Worm (Caenorhabditis elegans) whole organism, dauer: ENCODE data around the gene lys-8.
"Not testable (repeated sequence)": the region's sequence is repeated elsewhere in the genome, so short reads cannot be mapped to it uniquely, and the experiment has no call there.

Experiments
- unc-62 ChIP-seq: sonication (generic microtip); optimal IDR thresholded peaks from 2 replicates; lab custom pipeline; 2017; ENCODE audit warnings: missing biosample characterization, missing genetic modification reagents, missing genetic modification characterization

The lys-8 gene

ce11 chrII:5585788-5586187 is at the start of gene lys-8:
Gene lys-8, plus strand, starts transcription at chrII:5586178.
- no peak for TF ChIP-seq unc-62 (GFP tag; lab: Kevin White, UChicago)

- no peak for TF ChIP-seq unc-62 (GFP tag; lab: Kevin White, UChicago)
Observed at ce11 chrII:5537078-5537477, 48.9 kb upstream of the lys-8 start.

DNA sequence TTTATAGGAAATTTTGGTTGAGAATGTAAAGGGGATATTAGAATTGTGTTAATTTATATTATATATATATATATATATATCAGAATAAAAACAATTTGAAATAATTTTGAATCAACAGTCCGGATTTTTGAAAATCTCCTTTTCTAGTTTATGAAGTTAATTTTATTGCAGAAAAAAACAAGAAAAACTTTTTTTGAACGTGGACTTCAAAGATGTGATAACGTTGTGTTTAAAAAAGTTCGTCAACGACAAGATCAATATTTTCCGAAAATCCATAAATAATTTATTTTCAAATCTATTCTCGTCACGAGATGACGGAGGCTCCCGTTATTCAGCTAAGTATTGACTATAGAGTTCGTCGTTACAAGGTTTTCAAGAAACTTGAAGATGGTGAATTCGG is 48.5 kb upstream of the lys-8 start, which contains the start of gene C17C3.11:
C17C3.11 (plus strand) TSS at position 301 of the 400 bp plus-strand sequence.
- TF ChIP-seq unc-62 (GFP tag; lab: Kevin White, UChicago) = no peak

DNA sequence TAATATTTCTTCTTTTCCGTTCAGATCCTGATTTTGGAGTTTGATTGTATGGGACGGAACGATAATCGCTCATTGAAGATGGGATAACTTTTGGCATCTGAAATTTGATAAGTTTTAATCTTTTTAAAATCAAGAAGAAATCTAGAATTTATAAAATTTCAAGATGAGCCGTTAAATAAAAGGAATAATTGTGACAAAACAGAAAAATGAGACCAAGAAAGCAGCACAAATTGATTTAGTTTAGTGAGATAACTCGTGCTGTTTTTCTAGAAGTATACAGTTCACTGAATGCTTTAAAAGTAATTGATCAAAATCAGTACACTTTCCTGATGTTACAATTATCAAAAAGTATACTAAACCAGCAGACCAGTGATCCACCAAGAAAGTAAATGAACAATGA is 45.9 kb upstream of the lys-8 start, which contains the start of gene hlh-27:
hlh-27 (minus strand) TSS at position 101 of the 400 bp plus-strand sequence.
- not testable (repeated sequence) for TF ChIP-seq unc-62 (GFP tag; lab: Kevin White, UChicago)

DNA sequence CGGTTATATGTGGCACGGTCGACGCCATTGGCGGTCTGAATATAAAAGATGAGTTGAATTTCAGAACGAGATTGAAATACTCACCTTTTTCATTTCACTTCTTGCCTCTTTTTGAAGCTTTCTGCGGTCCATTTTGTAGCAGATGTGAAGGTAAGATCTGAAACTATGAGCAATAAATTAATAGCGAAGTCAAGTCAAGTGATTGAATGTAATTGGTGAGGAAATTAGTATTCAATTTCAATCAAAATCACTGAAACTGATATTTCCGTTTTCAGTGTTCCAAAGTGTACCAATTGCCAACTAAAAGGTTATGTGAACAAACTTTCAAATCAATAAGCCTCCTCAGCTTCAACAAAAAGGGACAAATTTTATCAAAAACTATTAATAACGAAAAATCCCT is 44.3 kb upstream of the lys-8 start, which contains the start of gene C17C3.24:
C17C3.24 (minus strand) TSS at position 101 of the 400 bp plus-strand sequence.
- TF ChIP-seq unc-62 (GFP tag; lab: Kevin White, UChicago) = no peak

DNA sequence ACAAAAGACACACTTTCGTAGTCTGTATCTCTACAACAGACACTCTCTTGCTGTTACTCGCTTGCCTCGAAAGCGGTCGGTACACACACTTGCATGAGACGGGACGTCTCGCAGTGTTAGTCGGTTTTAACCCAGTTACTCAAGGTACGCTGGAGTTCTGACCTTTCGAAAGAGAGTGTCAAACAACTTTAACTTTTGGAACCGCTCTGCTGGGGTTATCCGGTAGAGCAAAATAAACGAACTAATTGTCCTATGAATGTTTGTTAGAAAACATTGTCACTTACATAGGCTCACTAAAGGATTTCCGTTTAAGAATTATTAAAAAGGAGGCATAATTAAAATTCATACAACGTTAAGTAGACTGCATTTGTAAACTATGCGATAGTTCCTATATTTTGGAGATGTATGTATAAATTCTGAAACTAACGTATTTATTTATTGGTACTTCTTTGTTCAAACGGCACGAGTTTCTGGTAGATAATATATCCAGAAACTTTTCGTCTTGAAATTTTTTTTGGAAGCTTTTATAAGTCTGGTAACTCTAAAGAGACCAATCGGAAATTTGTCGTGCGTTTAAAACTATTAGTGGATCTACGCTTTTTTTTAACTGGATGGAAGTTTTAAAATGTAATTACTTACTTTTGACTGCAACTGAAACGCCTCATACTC is 42.4 kb upstream of the lys-8 start:
- peak; percentile 12 for TF ChIP-seq unc-62 (GFP tag; lab: Kevin White, UChicago)

DNA sequence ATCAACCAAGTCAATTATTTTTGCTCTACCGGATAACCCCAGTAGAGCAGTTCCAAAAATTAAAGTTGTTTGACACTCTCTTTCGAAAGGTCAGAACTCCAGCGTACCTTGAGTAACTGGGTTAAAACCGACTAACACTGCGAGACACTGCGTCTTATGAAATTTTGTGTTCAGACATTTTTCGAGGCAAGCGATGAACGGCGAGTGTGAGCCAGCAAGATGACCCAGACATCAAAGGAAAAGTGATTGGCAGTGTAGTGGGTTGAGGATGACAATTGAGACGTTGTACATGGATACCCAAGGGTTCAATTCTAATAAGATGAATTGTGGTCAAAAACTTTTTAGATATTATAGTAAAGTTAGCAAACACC is 41.8 kb upstream of the lys-8 start:
- TF ChIP-seq unc-62 (GFP tag; lab: Kevin White, UChicago) = no peak

DNA sequence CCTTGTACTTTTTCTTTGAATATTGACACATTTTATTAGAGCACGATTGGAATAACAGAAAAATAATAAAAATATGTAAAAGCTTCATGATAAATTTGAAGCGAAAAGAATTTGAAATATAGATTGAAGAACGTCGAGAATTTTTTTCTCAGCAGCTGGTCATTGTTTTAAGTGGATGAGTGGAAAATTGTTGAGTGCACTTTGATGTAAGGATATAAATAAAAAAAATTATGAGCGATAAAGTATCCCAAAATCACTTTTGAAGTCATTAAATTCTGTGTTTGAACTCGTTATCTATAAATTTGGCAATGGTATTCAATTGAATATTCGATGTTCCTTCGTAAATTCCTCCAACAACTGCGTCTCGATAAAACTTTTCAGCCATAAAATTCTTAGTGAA is 41.2 kb upstream of the lys-8 start, which contains the start of gene ins-13:
ins-13 (minus strand) TSS at position 101 of the 400 bp plus-strand sequence.
- TF ChIP-seq unc-62 (GFP tag; lab: Kevin White, UChicago) = no peak

DNA sequence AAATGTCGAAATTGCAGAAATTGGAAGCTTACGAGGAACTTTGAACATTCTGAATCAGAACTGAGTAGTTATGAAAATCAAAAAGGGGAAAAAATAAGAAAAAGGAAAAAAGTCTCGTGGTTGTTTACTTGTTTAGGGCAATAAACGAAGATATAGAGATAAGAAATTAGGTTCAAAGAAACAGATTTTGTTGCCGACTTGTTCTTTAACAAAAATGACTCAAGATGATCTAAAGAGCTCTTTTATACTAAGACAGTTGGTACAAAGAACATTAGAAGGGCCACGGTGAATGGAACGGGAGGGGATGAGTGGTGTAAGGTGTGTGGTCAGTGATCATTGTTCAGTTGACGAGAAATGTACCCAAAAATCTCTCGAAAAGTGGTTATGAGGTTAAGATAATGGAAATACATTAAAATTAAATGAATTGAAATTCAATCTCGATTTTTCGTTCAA is 38.5 kb upstream of the lys-8 start, which contains the start of gene acdh-2:
acdh-2 (minus strand) TSS at position 51 of the 453 bp plus-strand sequence.
- no peak for TF ChIP-seq unc-62 (GFP tag; lab: Kevin White, UChicago)

DNA sequence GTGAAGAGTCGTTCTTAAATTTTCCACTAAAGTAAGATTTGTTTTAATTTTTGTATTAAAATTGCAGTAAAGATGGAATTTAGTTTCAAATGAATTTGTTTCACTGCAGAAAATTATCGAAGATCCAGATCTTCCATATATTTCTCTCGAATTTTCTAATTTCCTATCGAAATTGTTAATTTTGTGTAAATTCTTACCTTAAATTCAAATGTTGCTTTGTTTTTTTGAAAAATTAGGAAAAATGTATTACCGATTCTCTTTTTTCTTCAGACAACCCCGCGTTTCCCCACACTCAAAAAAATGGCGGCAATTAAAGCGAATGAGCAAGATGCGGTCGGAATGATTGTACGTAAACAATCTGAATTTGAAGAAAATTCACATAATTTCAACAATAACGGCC is 36.2 kb upstream of the lys-8 start, which contains the start of gene C17C3.6:
C17C3.6 (plus strand) TSS at position 301 of the 400 bp plus-strand sequence.
- TF ChIP-seq unc-62 (GFP tag; lab: Kevin White, UChicago) = no peak

DNA sequence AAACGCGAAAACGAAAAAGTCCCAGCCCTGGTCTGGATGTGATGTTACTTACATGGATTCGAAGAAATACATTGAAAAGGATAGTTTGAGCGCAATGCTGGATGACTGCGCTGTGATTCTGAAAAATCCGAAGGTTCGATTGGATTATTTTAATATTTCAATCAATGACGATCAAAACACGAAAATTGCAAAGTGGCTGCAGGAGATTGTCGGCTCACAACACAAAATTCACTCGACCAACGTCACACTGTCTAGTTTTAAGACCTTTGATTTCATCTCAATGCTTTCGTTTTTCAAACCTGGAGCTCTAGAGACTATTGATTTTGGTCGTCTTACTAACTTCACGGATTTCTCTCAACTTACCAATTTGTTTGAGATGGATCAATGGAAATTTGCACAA is 34.5 kb upstream of the lys-8 start, which contains the start of gene C17C3.5:
C17C3.5 (plus strand) TSS at position 301 of the 400 bp plus-strand sequence.
- no peak for TF ChIP-seq unc-62 (GFP tag; lab: Kevin White, UChicago)

ce11 chrII:5553531-5553930 is 32.4 kb upstream of the lys-8 start:
- TF ChIP-seq unc-62 (GFP tag; lab: Kevin White, UChicago) = no peak

- TF ChIP-seq unc-62 (GFP tag; lab: Kevin White, UChicago) = no peak
Observed at ce11 chrII:5554317-5554716, 31.7 kb upstream of the lys-8 start, which contains the start of gene ins-12. Gene ins-12, plus strand, starts transcription at chrII:5554617.

ce11 chrII:5554788-5555187 is 31.2 kb upstream of the lys-8 start:
- TF ChIP-seq unc-62 (GFP tag; lab: Kevin White, UChicago) = no peak

DNA sequence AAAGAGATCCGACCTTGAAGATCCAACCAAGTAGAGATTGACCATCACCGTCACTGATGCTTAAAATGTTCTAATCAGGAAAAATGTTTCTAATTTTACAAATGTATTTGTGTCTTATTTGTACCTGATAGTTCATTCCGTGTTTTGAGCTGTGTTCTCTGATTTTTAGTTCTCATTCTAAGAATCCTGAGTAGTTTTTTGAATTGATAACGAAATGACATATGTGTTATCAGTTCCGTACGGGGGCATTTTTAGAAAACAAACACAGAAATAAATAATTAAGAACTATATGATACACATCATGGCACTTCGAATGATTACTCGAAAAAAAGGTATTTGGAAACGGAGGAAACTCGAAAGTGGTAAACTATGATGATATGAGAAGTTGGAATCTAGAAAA is 30.5 kb upstream of the lys-8 start:
- no peak for TF ChIP-seq unc-62 (GFP tag; lab: Kevin White, UChicago)

DNA sequence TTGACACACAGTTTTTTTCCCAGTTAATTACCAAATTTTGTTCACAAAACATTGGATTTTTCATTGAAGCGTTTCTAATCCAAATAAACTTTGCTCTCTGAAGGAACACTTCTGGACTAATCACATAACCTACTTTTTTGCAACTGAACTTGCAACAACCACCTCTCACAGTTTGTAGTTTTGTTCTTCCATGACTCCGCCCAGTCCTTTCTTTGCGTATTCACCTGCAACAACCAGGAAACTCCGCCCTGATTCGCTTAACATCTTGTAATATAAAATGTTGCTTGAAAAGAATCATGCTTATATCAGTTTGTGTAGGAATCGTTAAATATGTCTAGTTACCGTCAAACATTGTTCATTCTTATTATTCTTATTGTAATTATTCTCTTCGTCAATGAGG is 29.5 kb upstream of the lys-8 start, which contains the start of gene ins-11:
ins-11 (plus strand) TSS at position 301 of the 400 bp plus-strand sequence.
- TF ChIP-seq unc-62 (GFP tag; lab: Kevin White, UChicago) = no peak

DNA sequence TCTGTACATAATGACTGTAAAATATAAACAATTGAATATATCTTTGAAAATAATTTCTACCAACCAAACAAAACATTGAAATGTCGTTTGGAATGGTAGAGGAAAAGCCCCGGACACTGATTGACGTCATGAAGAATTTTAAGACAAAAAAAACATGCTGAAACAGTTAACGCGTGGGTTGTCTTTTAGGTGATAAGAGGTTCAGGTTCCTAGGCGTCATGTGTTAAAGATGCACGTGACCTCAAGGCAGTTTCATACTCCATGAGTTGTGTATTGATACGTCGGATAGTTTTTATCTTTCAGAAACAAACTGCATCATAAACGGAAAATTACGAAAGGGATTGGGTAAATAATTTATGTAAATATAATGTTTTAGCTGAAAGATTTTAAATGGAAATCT is 28.8 kb upstream of the lys-8 start:
- no peak for TF ChIP-seq unc-62 (GFP tag; lab: Kevin White, UChicago)
